Worm (Caenorhabditis elegans) whole organism, young adult: ENCODE measurements around the gene mog-4.

Experiments used
- attf-5 ChIP-seq: fragments of 200-800 bp; sonication (Bioruptor generic); optimal IDR thresholded peaks from 2 replicates; lab custom pipeline; 2018; ENCODE audit warnings: mild to moderate bottlenecking, missing genetic modification characterization, missing compliant biosample characterization
- lin-40 ChIP-seq: sonication (generic microtip); optimal IDR thresholded peaks from 2 replicates; lab custom pipeline; 2016; ENCODE audit warnings: missing genetic modification characterization, mild to moderate bottlenecking, missing compliant biosample characterization, missing genotype, missing genetic modification reagents
- lsl-1 ChIP-seq: fragments of 200-800 bp; sonication (Bioruptor generic); optimal IDR thresholded peaks from 2 replicates; lab custom pipeline; 2018; ENCODE audit warnings: mild to moderate bottlenecking, missing genetic modification characterization, moderate library complexity, missing compliant biosample characterization
- unc-62 ChIP-seq: fragments of 150-350 bp; optimal IDR thresholded peaks from 2 replicates; lab custom pipeline; 2014; ENCODE audit warnings: missing biosample characterization, missing genetic modification reagents, missing genetic modification characterization
- zim-3 ChIP-seq: sonication (generic microtip); optimal IDR thresholded peaks from 2 replicates; lab custom pipeline; 2017; ENCODE audit warnings: mild to moderate bottlenecking, missing genetic modification characterization, moderate library complexity, missing compliant biosample characterization

- no peak for TF ChIP-seq lsl-1 (GFP tag; lab: Kevin White, UChicago)
- no peak for TF ChIP-seq lin-40
- no peak for TF ChIP-seq unc-62 (GFP tag; lab: Kevin White, UChicago)
- no peak for TF ChIP-seq attf-5 (GFP tag; lab: Kevin White, UChicago)
- TF ChIP-seq zim-3 (tag; lab: Kevin White, UChicago), result no peak
These were observed 6.4 kb upstream of the mog-4 start for ce11 chrII:14567811-14568210.
